Worm (Caenorhabditis elegans) whole organism, L4 larva: Measurements from ENCODE around the gene C31B8.1.

Source experiments
- aha-1 ChIP-seq: fragments of 150-350 bp; peaks from one replicate; lab custom pipeline; 2014; ENCODE audit warnings: missing biosample characterization, missing genetic modification characterization
- ctbp-1 ChIP-seq: fragments of 200-800 bp; sonication (Bioruptor generic); IDR thresholded peaks from 2 replicates; pipeline ENCODE4 v1.3.6; 2022; ENCODE audit warnings: missing genetic modification reagents, missing genetic modification characterization, missing compliant biosample characterization
- daf-8 ChIP-seq: fragments of 200-800 bp; sonication (Bioruptor generic); IDR thresholded peaks from 2 replicates; pipeline ENCODE4 v1.3.6; 2022; ENCODE audit warnings: missing genetic modification characterization, missing compliant biosample characterization
- gei-8 ChIP-seq: fragments of 200-800 bp; sonication (Bioruptor generic); optimal IDR thresholded peaks from 2 replicates; lab custom pipeline; 2018; ENCODE audit warnings: mild to moderate bottlenecking, missing genetic modification characterization, missing compliant biosample characterization
- lsy-2 ChIP-seq, 2 experiments: fragments of 150-350 bp in 1 of 2; sonication (generic microtip) in 1 of 2; optimal IDR thresholded peaks; 2 replicates each; lab custom pipeline; 2014 to 2017; ENCODE audit warnings: missing biosample characterization in 2 of 2, missing genetic modification characterization in 2 of 2
- madf-9 ChIP-seq: fragments of 200-800 bp; sonication (Bioruptor generic); conservative IDR thresholded peaks from 2 replicates; pipeline ENCODE4 v1.3.6; 2022; ENCODE audit warnings: missing genetic modification reagents, missing genetic modification characterization, missing compliant biosample characterization
- mdl-1 ChIP-seq, 2 experiments: fragments of 150-350 bp in 1 of 2; sonication (generic microtip) in 1 of 2; optimal IDR thresholded peaks; 2 replicates each; lab custom pipeline; 2014 to 2017; ENCODE audit warnings: missing biosample characterization in 2 of 2, missing genetic modification characterization in 2 of 2
- mxl-2 ChIP-seq: fragments of 200-800 bp; sonication (Bioruptor generic); conservative IDR thresholded peaks from 2 replicates; pipeline ENCODE4 v1.3.6; 2022; ENCODE audit warnings: missing genetic modification reagents, missing genetic modification characterization, missing compliant biosample characterization
- nhr-28 ChIP-seq: fragments of 150-350 bp; optimal IDR thresholded peaks from 2 replicates; lab custom pipeline; 2014; ENCODE audit warnings: missing biosample characterization, missing genetic modification characterization
- unc-130 ChIP-seq: sonication (generic microtip); optimal IDR thresholded peaks from 2 replicates; lab custom pipeline; 2016; ENCODE audit warnings: missing genetic modification reagents, missing genetic modification characterization, missing compliant biosample characterization
- ztf-11 ChIP-seq: fragments of 150-350 bp; optimal IDR thresholded peaks from 2 replicates; lab custom pipeline; 2014; ENCODE audit warnings: missing biosample characterization, missing genetic modification characterization

ce11 chrV:2964786-2965185 lies 33.4 kb downstream of the C31B8.1 start, which contains the start of gene srh-88:
- TF ChIP-seq ztf-11 (tag; lab: Kevin White, UChicago) (no peak), nhr-28 (no peak), unc-130 (GFP tag; lab: Kevin White, UChicago) (no peak), ctbp-1 (GFP tag; lab: Robert Waterston, UW) (no peak), madf-9 (GFP tag; lab: Robert Waterston, UW) (no peak), mdl-1 (tag; optimal IDR thresholded peaks at IDR 0.05; lab: Kevin White, UChicago) (no peak), gei-8 (no peak), daf-8 (GFP tag; lab: Robert Waterston, UW) (no peak), aha-1 (no peak), mxl-2 (GFP tag; lab: Robert Waterston, UW) (no peak), lsy-2 (tag; optimal IDR thresholded peaks at IDR 0.05; lab: Kevin White, UChicago) (no peak)
